Fruit fly (Drosophila melanogaster) whole organism, embryonic: ENCODE measurements around the gene mldr.
A peak's percentile ranks its signal among the peaks of the same experiment; 100 is the strongest.

ENCODE experiments used
- CG10209 ChIP-seq: fragments of 200-800 bp; sonication (Bioruptor generic); optimal IDR thresholded peaks from 3 replicates; lab custom pipeline; 2017; ENCODE audit warnings: missing biosample characterization, mild to moderate bottlenecking, missing genetic modification characterization, missing genetic modification reagents
- CG10267 ChIP-seq: fragments of 200-800 bp; sonication (Bioruptor generic); optimal IDR thresholded peaks from 2 replicates; lab custom pipeline; 2018; ENCODE audit warnings: missing biosample characterization, mild to moderate bottlenecking, missing genetic modification characterization, moderate library complexity
- CG10462 ChIP-seq: fragments of 200-800 bp; sonication (Bioruptor generic); optimal IDR thresholded peaks from 2 replicates; lab custom pipeline; 2016; ENCODE audit warnings: missing biosample characterization, missing genetic modification characterization
- CG10654 ChIP-seq: fragments of 200-800 bp; sonication (Bioruptor generic); optimal IDR thresholded peaks from 2 replicates; lab custom pipeline; 2016; ENCODE audit warnings: missing biosample characterization, missing genetic modification characterization
- CG14050 ChIP-seq: fragments of 200-800 bp; sonication (Bioruptor generic); IDR thresholded peaks from 3 replicates; pipeline ENCODE4 v1.3.6; 2022; ENCODE audit warnings: missing biosample characterization, missing genetic modification characterization
- CG15269 ChIP-seq: fragments of 200-800 bp; sonication (Bioruptor generic); optimal IDR thresholded peaks from 2 replicates; lab custom pipeline; 2018; ENCODE audit warnings: missing biosample characterization, mild to moderate bottlenecking, missing genetic modification characterization, moderate library complexity
- CG16813 ChIP-seq: fragments of 200-800 bp; sonication (Bioruptor generic); IDR thresholded peaks from 3 replicates; pipeline ENCODE4 v1.3.6; 2022; ENCODE audit warnings: missing biosample characterization, missing genetic modification characterization; ENCODE audit not compliant: partially characterized antibody
- CG1832 ChIP-seq: fragments of 200-800 bp; sonication (Bioruptor generic); optimal IDR thresholded peaks from 2 replicates; lab custom pipeline; 2017; ENCODE audit warnings: missing biosample characterization, mild to moderate bottlenecking, missing genetic modification characterization, inconsistent platforms
- CG2712 ChIP-seq: fragments of 200-800 bp; optimal IDR thresholded peaks from 3 replicates; lab custom pipeline; 2019; ENCODE audit warnings: missing biosample characterization, mild to moderate bottlenecking, missing genetic modification characterization, moderate library complexity
- CG2889 ChIP-seq: fragments of 200-800 bp; sonication (Bioruptor generic); IDR thresholded peaks from 3 replicates; pipeline ENCODE4 v1.3.6; 2022; ENCODE audit warnings: missing biosample characterization, missing genetic modification characterization
- CG3163 ChIP-seq: fragments of 200-800 bp; sonication (Bioruptor generic); optimal IDR thresholded peaks from 3 replicates; lab custom pipeline; 2016; ENCODE audit warnings: missing biosample characterization, missing genetic modification characterization
- CG32772 ChIP-seq: fragments of 200-800 bp; sonication (Bioruptor generic); IDR thresholded peaks from 2 replicates; pipeline ENCODE4 v1.3.6; 2022; ENCODE audit warnings: missing biosample characterization, missing genetic modification characterization
- CG33213 ChIP-seq: fragments of 200-800 bp; sonication (Bioruptor generic); optimal IDR thresholded peaks from 3 replicates; lab custom pipeline; 2016; ENCODE audit warnings: missing biosample characterization, missing genetic modification characterization
- CG43689 ChIP-seq: fragments of 200-800 bp; sonication (Bioruptor generic); IDR thresholded peaks from 2 replicates; pipeline ENCODE4 v1.3.6; 2022; ENCODE audit warnings: missing biosample characterization, missing genetic modification characterization
- CG6175 ChIP-seq: fragments of 200-800 bp; sonication (Bioruptor generic); IDR thresholded peaks from 3 replicates; pipeline ENCODE4 v1.3.6; 2022; ENCODE audit warnings: missing biosample characterization, missing genetic modification characterization
- CG6272 ChIP-seq: fragments of 200-800 bp; sonication (Bioruptor generic); IDR thresholded peaks from 2 replicates; pipeline ENCODE4 v1.3.6; 2022; ENCODE audit warnings: missing biosample characterization, missing genetic modification characterization
- CG7839 ChIP-seq: fragments of 200-800 bp; sonication (Bioruptor generic); optimal IDR thresholded peaks from 3 replicates; lab custom pipeline; 2018; ENCODE audit warnings: missing biosample characterization, mild to moderate bottlenecking, missing genetic modification characterization, moderate library complexity
- CG8388 ChIP-seq: fragments of 200-800 bp; sonication (Bioruptor generic); optimal IDR thresholded peaks from 2 replicates; lab custom pipeline; 2019; ENCODE audit warnings: missing biosample characterization, mild to moderate bottlenecking, missing genetic modification characterization, moderate library complexity
- CG8478 ChIP-seq: fragments of >200 bp; optimal IDR thresholded peaks from 2 replicates; lab custom pipeline; 2018
- CTCF ChIP-seq: fragments of 200-800 bp; sonication (Bioruptor generic); optimal IDR thresholded peaks from 2 replicates; lab custom pipeline; 2017; ENCODE audit warnings: missing biosample characterization, mild to moderate bottlenecking, missing genetic modification characterization, moderate library complexity
- Camta ChIP-seq: fragments of 200-800 bp; sonication (Bioruptor generic); optimal IDR thresholded peaks from 2 replicates; lab custom pipeline; 2016; ENCODE audit warnings: missing biosample characterization, missing genetic modification characterization
- Dp ChIP-seq: fragments of 200-800 bp; sonication (Bioruptor generic); optimal IDR thresholded peaks from 2 replicates; lab custom pipeline; 2018; ENCODE audit warnings: missing biosample characterization, mild to moderate bottlenecking, missing genetic modification characterization, moderate library complexity
- Drgx ChIP-seq: fragments of 200-800 bp; sonication (Bioruptor generic); IDR thresholded peaks from 2 replicates; pipeline ENCODE4 v1.3.6; 2022; ENCODE audit warnings: missing biosample characterization, missing genetic modification characterization
- ERR ChIP-seq: fragments of 200-800 bp; sonication (Bioruptor generic); optimal IDR thresholded peaks from 2 replicates; lab custom pipeline; 2016; ENCODE audit warnings: missing biosample characterization, missing genetic modification characterization
- H2.0 ChIP-seq: fragments of 200-800 bp; sonication (Bioruptor generic); IDR thresholded peaks from 2 replicates; pipeline ENCODE4 v1.3.6; 2022; ENCODE audit warnings: missing biosample characterization, missing genetic modification characterization
- Hr39 ChIP-seq: fragments of >200 bp; optimal IDR thresholded peaks from 2 replicates; lab custom pipeline; 2017
- Hsf ChIP-seq: fragments of 200-800 bp; sonication (Bioruptor generic); optimal IDR thresholded peaks from 3 replicates; lab custom pipeline; 2016; ENCODE audit warnings: missing biosample characterization, missing genetic modification characterization
- MESR4 ChIP-seq: fragments of 200-800 bp; sonication (Bioruptor generic); optimal IDR thresholded peaks from 2 replicates; lab custom pipeline; 2018; ENCODE audit warnings: missing biosample characterization, mild to moderate bottlenecking, missing genetic modification characterization, moderate library complexity
- Max ChIP-seq: fragments of 200-800 bp; sonication (Bioruptor generic); optimal IDR thresholded peaks from 2 replicates; lab custom pipeline; 2016; ENCODE audit warnings: missing biosample characterization, mild to moderate bottlenecking, missing genetic modification characterization
- Med ChIP-seq: fragments of 200-800 bp; sonication (Bioruptor generic); peaks from one replicate; lab custom pipeline; 2016; ENCODE audit warnings: missing biosample characterization, missing genetic modification characterization, mild to moderate bottlenecking, inconsistent platforms, moderate library complexity
- NfI ChIP-seq: fragments of 200-800 bp; sonication (Bioruptor generic); optimal IDR thresholded peaks from 3 replicates; lab custom pipeline; 2018; ENCODE audit warnings: missing biosample characterization, mild to moderate bottlenecking, missing genetic modification characterization, moderate library complexity
- Sox100B ChIP-seq: fragments of 200-800 bp; sonication (Bioruptor generic); optimal IDR thresholded peaks from 3 replicates; lab custom pipeline; 2018; ENCODE audit warnings: missing biosample characterization, mild to moderate bottlenecking, missing genetic modification characterization
- Spps ChIP-seq: fragments of 200-800 bp; sonication (Bioruptor generic); optimal IDR thresholded peaks from 2 replicates; lab custom pipeline; 2018; ENCODE audit warnings: missing biosample characterization, mild to moderate bottlenecking, missing genetic modification characterization
- Tbp ChIP-seq: fragments of >200 bp; optimal IDR thresholded peaks from 2 replicates; lab custom pipeline; 2018; ENCODE audit warnings: missing biosample characterization, missing genetic modification characterization
- al ChIP-seq: fragments of 200-800 bp; sonication (Bioruptor generic); IDR thresholded peaks from 2 replicates; pipeline ENCODE4 v1.3.6; 2022; ENCODE audit warnings: missing biosample characterization, missing genetic modification characterization
- bbx ChIP-seq: fragments of 200-800 bp; sonication (Bioruptor generic); IDR thresholded peaks from 2 replicates; pipeline ENCODE4 v1.3.6; 2022; ENCODE audit warnings: missing biosample characterization, missing genetic modification characterization; ENCODE audit not compliant: partially characterized antibody
- caup ChIP-seq: fragments of 200-800 bp; sonication (Bioruptor generic); optimal IDR thresholded peaks from 3 replicates; lab custom pipeline; 2017; ENCODE audit warnings: missing biosample characterization, mild to moderate bottlenecking, missing genetic modification characterization, moderate library complexity; ENCODE audit not compliant: severe bottlenecking
- dan ChIP-seq: fragments of 200-800 bp; sonication (Bioruptor generic); IDR thresholded peaks from 2 replicates; pipeline ENCODE4 v1.3.6; 2022; ENCODE audit warnings: missing biosample characterization, missing genetic modification characterization
- dimm ChIP-seq: fragments of 200-800 bp; sonication (Bioruptor generic); IDR thresholded peaks from 2 replicates; pipeline ENCODE4 v1.3.6; 2022; ENCODE audit warnings: missing biosample characterization, missing genetic modification characterization
- dmrt99B ChIP-seq: fragments of 200-800 bp; sonication (Bioruptor generic); optimal IDR thresholded peaks from 2 replicates; lab custom pipeline; 2018; ENCODE audit warnings: missing biosample characterization, mild to moderate bottlenecking, missing genetic modification characterization, moderate library complexity
- eyg ChIP-seq: fragments of 200-800 bp; sonication (Bioruptor generic); optimal IDR thresholded peaks from 3 replicates; lab custom pipeline; 2016; ENCODE audit warnings: missing biosample characterization, missing genetic modification characterization
- gsb-n ChIP-seq: fragments of 200-800 bp; sonication (Bioruptor generic); optimal IDR thresholded peaks from 3 replicates; lab custom pipeline; 2018; ENCODE audit warnings: missing biosample characterization, mild to moderate bottlenecking, missing genetic modification characterization
- gt ChIP-seq: fragments of 200-800 bp; sonication (Bioruptor generic); IDR thresholded peaks from 2 replicates; pipeline ENCODE4 v1.3.6; 2022; ENCODE audit warnings: missing biosample characterization, missing genetic modification characterization
- h ChIP-seq: fragments of >200 bp; optimal IDR thresholded peaks from 2 replicates; lab custom pipeline; 2017
- insv ChIP-seq, 2 experiments: fragments of 200-800 bp; sonication (Bioruptor generic); optimal IDR thresholded peaks; 3 replicates each; lab custom pipeline; 2016 to 2018; ENCODE audit warnings: missing biosample characterization in 2 of 2, missing genetic modification characterization in 2 of 2
- lov ChIP-seq, 2 experiments: fragments of 200-800 bp in 1 of 2; fragments of >200 bp in 1 of 2; sonication (Bioruptor generic) in 1 of 2; IDR thresholded peaks in 1 of 2; optimal IDR thresholded peaks in 1 of 2; 2 replicates in 1 of 2; 3 replicates in 1 of 2; pipeline versions ENCODE4 v1.3.6 to Lab custom; 2017 to 2022; ENCODE audit warnings: missing biosample characterization in 1 of 2, missing genetic modification characterization in 1 of 2
- oc ChIP-seq: fragments of 200-800 bp; sonication (Bioruptor generic); optimal IDR thresholded peaks from 2 replicates; lab custom pipeline; 2018; ENCODE audit warnings: missing biosample characterization, mild to moderate bottlenecking, missing genetic modification characterization, moderate library complexity
- pan ChIP-seq, 4 experiments: fragments of >200 bp in 3 of 4; fragments of 200-800 bp in 1 of 4; sonication (Bioruptor generic) in 1 of 4; optimal IDR thresholded peaks in 3 of 4; IDR thresholded peaks in 1 of 4; 2 replicates each; pipeline versions ENCODE4 v1.3.6 to Lab custom; 2017 to 2022; ENCODE audit warnings: missing biosample characterization in 2 of 4, missing genetic modification characterization in 2 of 4, mixed read lengths in 1 of 4
- pfk ChIP-seq: fragments of 200-800 bp; sonication (Bioruptor generic); optimal IDR thresholded peaks from 2 replicates; lab custom pipeline; 2018; ENCODE audit warnings: missing biosample characterization, mild to moderate bottlenecking, missing genetic modification characterization, moderate library complexity
- so ChIP-seq: fragments of 200-800 bp; sonication (Bioruptor generic); IDR thresholded peaks from 3 replicates; pipeline ENCODE4 v1.3.6; 2022; ENCODE audit warnings: missing biosample characterization, missing genetic modification characterization
- toy ChIP-seq: fragments of 200-800 bp; sonication (Bioruptor generic); IDR thresholded peaks from 2 replicates; pipeline ENCODE4 v1.3.6; 2022; ENCODE audit warnings: missing biosample characterization, missing genetic modification characterization

Gene mldr

DNA sequence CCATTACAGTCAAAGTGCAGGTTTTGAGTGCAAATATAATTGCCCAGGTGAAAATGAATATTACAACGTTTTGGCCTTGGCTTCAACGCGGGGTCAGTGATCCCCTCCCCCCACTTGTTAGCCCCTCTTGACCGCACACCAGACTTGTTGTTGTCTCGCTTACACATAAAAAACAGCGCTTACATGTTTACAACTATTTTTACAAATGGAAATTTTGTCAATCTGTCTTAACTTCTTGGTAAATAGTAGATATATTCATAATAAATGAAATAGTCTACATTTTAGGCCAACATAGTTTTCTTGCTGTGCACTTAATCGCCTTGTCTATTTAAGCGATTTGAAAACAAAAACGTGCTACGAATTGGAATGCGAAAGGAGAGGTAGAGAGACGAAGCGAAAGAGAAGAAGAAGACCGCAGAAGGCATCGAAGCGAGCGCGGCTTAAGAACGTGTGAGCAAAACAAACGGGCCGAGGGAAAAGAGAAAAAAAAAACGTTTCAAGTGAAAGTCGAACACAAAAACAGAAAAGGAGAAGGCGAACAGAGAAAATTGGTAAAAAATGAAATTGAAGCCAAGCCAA lies 49.0 kb downstream of the mldr start (continued):
- TF ChIP-seq lov (optimal IDR thresholded peaks at IDR 0.05; lab: Kevin White, UChicago) (no peak), lov (GFP tag; IDR thresholded peaks at IDR 0.05; lab: Robert Waterston, UW) (no peak), Drgx (GFP tag; lab: Robert Waterston, UW) (peak; percentile 71), CG43689 (GFP tag; lab: Robert Waterston, UW) (no peak), CG10654 (GFP tag; lab: Kevin White, UChicago) (no peak), dmrt99B (tag; lab: Kevin White, UChicago) (peak; percentile 56), CG15269 (tag; lab: Kevin White, UChicago) (peak; percentile 59), dan (GFP tag; lab: Robert Waterston, UW) (no peak), pfk (GFP tag; lab: Kevin White, UChicago) (no peak), h (lab: Kevin White, UChicago) (no peak), CG7839 (tag; lab: Kevin White, UChicago) (peak; percentile 68), insv (GFP tag; optimal IDR thresholded peaks at IDR 0.05; lab: Kevin White, UChicago) (no peak), CTCF (GFP tag; lab: Kevin White, UChicago) (no peak), MESR4 (GFP tag; lab: Kevin White, UChicago) (no peak), pan (optimal IDR thresholded peaks at IDR 0.05; lab: Kevin White, UChicago) (no peak), pan (GFP tag; optimal IDR thresholded peaks at IDR 0.05 in 1 of 2, IDR thresholded peaks at IDR 0.05 in 1 of 2) (peak in 1 of 2 experiments; percentile 65), CG32772 (GFP tag; lab: Robert Waterston, UW) (peak; percentile 51; the same call in 1 of the 2 replicates), CG6272 (GFP tag; lab: Robert Waterston, UW) (no peak), al (GFP tag; lab: Robert Waterston, UW) (peak; percentile 41; the same call in 1 of the 2 replicates), Dp (GFP tag; lab: Kevin White, UChicago) (no peak), toy (no peak), CG6175 (GFP tag; lab: Robert Waterston, UW) (peak; percentile 45; the same call in 1 of the 3 replicates), gt (GFP tag; lab: Robert Waterston, UW) (peak; percentile 10; the same call in 1 of the 2 replicates), CG1832 (GFP tag; lab: Kevin White, UChicago) (no peak), Tbp (GFP tag; lab: Kevin White, UChicago) (no peak), CG2712 (tag; lab: Kevin White, UChicago) (peak; percentile 66), dimm (GFP tag; lab: Robert Waterston, UW) (no peak), ERR (GFP tag; lab: Kevin White, UChicago) (no peak), oc (tag; lab: Kevin White, UChicago) (peak; percentile 96), Hsf (peak; percentile 41), so (GFP tag; lab: Robert Waterston, UW) (peak; percentile 64; the same call in 1 of the 3 replicates), CG8388 (peak; percentile 48), CG10209 (GFP tag; lab: Kevin White, UChicago) (peak; percentile 34), H2.0 (GFP tag; lab: Robert Waterston, UW) (peak; percentile 59), Sox100B (GFP tag; lab: Kevin White, UChicago) (no peak), CG3163 (no peak), CG16813 (GFP tag; lab: Robert Waterston, UW) (no peak), CG2889 (GFP tag; lab: Robert Waterston, UW) (peak; percentile 57; the same call in 1 of the 3 replicates), eyg (no peak), CG10462 (no peak), bbx (GFP tag; lab: Robert Waterston, UW) (no peak), Spps (tag; lab: Kevin White, UChicago) (peak; percentile 22), CG8478 (no peak), CG10267 (tag; lab: Kevin White, UChicago) (peak; percentile 4), Max (GFP tag; lab: Kevin White, UChicago) (no peak), gsb-n (peak; percentile 56), NfI (peak; percentile 42), CG14050 (GFP tag; lab: Robert Waterston, UW) (peak; percentile 45; the same call in 1 of the 3 replicates), caup (GFP tag; lab: Kevin White, UChicago) (peak; percentile 61), Camta (peak; percentile 37), Med (GFP tag; lab: Kevin White, UChicago) (peak; percentile 90), CG33213 (GFP tag; lab: Kevin White, UChicago) (peak; percentile 21), Hr39 (lab: Kevin White, UChicago) (no peak)
